Fruit fly (Drosophila melanogaster) whole organism, pupa: ENCODE results near the gene CG34135.

Source experiments
- CG10348 ChIP-seq: fragments of 200-800 bp; sonication (Bioruptor generic); IDR thresholded peaks from 2 replicates; pipeline ENCODE4 v1.3.6; 2022; ENCODE audit warnings: missing biosample characterization, missing genetic modification characterization
- CG12605 ChIP-seq: fragments of 200-800 bp; sonication (Bioruptor generic); IDR thresholded peaks from 2 replicates; pipeline ENCODE4 v1.3.6; 2022; ENCODE audit warnings: missing biosample characterization, missing genetic modification characterization
- CG13204 ChIP-seq: fragments of 200-800 bp; sonication (Bioruptor generic); optimal IDR thresholded peaks from 2 replicates; lab custom pipeline; 2018; ENCODE audit warnings: missing biosample characterization, mild to moderate bottlenecking, missing genetic modification characterization, moderate library complexity
- CG14655 ChIP-seq: fragments of 200-800 bp; sonication (Bioruptor generic); optimal IDR thresholded peaks from 3 replicates; lab custom pipeline; 2017; ENCODE audit warnings: mild to moderate bottlenecking, missing biosample characterization, missing genetic modification reagents, missing genetic modification characterization
- CG15710 ChIP-seq: fragments of 200-800 bp; sonication (Bioruptor generic); optimal IDR thresholded peaks from 2 replicates; lab custom pipeline; 2018; ENCODE audit warnings: missing biosample characterization, mild to moderate bottlenecking, missing genetic modification characterization, moderate library complexity
- CG17806 ChIP-seq: fragments of 200-800 bp; sonication (Bioruptor generic); optimal IDR thresholded peaks from 2 replicates; lab custom pipeline; 2018; ENCODE audit warnings: missing biosample characterization, mild to moderate bottlenecking, missing genetic modification characterization, moderate library complexity
- CG32121 ChIP-seq: fragments of 200-800 bp; sonication (Bioruptor generic); IDR thresholded peaks from 2 replicates; pipeline ENCODE4 v1.3.6; 2022; ENCODE audit warnings: missing biosample characterization, missing genetic modification characterization
- CG34367 ChIP-seq: fragments of 200-800 bp; sonication (Bioruptor generic); optimal IDR thresholded peaks from 2 replicates; lab custom pipeline; 2018; ENCODE audit warnings: missing biosample characterization, mild to moderate bottlenecking, missing genetic modification characterization
- CG4496 ChIP-seq: fragments of 200-800 bp; sonication (Bioruptor generic); IDR thresholded peaks from 3 replicates; pipeline ENCODE4 v1.3.6; 2022; ENCODE audit warnings: missing biosample characterization, missing genetic modification characterization
- CG8159 ChIP-seq: fragments of 200-800 bp; sonication (Bioruptor generic); optimal IDR thresholded peaks from 3 replicates; lab custom pipeline; 2018; ENCODE audit warnings: missing biosample characterization, mild to moderate bottlenecking, missing genetic modification characterization, moderate library complexity
- CG8301 ChIP-seq: fragments of 200-800 bp; sonication (Bioruptor generic); optimal IDR thresholded peaks from 2 replicates; lab custom pipeline; 2018; ENCODE audit warnings: missing biosample characterization, mild to moderate bottlenecking, missing genetic modification characterization
- CG9948 ChIP-seq: fragments of 200-800 bp; sonication (Bioruptor generic); optimal IDR thresholded peaks from 2 replicates; lab custom pipeline; 2018; ENCODE audit warnings: missing biosample characterization, mild to moderate bottlenecking, missing genetic modification characterization, moderate library complexity
- D1 ChIP-seq: fragments of 200-800 bp; sonication (Bioruptor generic); optimal IDR thresholded peaks from 2 replicates; lab custom pipeline; 2018; ENCODE audit warnings: missing biosample characterization, mild to moderate bottlenecking, missing genetic modification characterization, moderate library complexity
- EcR ChIP-seq: fragments of 200-800 bp; sonication (Bioruptor generic); optimal IDR thresholded peaks from 3 replicates; lab custom pipeline; 2019; ENCODE audit warnings: missing biosample characterization, missing genetic modification characterization, mild to moderate bottlenecking, moderate library complexity, missing genetic modification reagents
- Ets98B ChIP-seq: fragments of 200-800 bp; sonication (Bioruptor generic); IDR thresholded peaks from 2 replicates; pipeline ENCODE4 v1.3.6; 2022; ENCODE audit warnings: missing biosample characterization, missing genetic modification characterization
- Pif1A ChIP-seq: fragments of 200-800 bp; sonication (Bioruptor generic); optimal IDR thresholded peaks from 3 replicates; lab custom pipeline; 2016; ENCODE audit warnings: missing biosample characterization, missing genetic modification characterization
- Pif1B ChIP-seq: fragments of 200-800 bp; sonication (Bioruptor generic); optimal IDR thresholded peaks from 3 replicates; lab custom pipeline; 2016; ENCODE audit warnings: missing biosample characterization, missing genetic modification characterization
- Snoo ChIP-seq: fragments of 200-800 bp; sonication (Bioruptor generic); optimal IDR thresholded peaks from 3 replicates; lab custom pipeline; 2017; ENCODE audit warnings: missing biosample characterization, mild to moderate bottlenecking, missing genetic modification characterization, inconsistent platforms
- fd96Ca ChIP-seq: fragments of 200-800 bp; sonication (Bioruptor generic); IDR thresholded peaks from 3 replicates; pipeline ENCODE4 v1.3.6; 2022; ENCODE audit warnings: missing biosample characterization, missing genetic modification characterization
- gl ChIP-seq: fragments of 200-800 bp; sonication (Bioruptor generic); optimal IDR thresholded peaks from 2 replicates; lab custom pipeline; 2018; ENCODE audit warnings: missing biosample characterization, mild to moderate bottlenecking, missing genetic modification characterization
- rn ChIP-seq: fragments of 200-800 bp; sonication (Bioruptor generic); IDR thresholded peaks from 2 replicates; pipeline ENCODE4 v1.3.6; 2022; ENCODE audit warnings: missing biosample characterization, missing genetic modification characterization

CG34135 gene

DNA sequence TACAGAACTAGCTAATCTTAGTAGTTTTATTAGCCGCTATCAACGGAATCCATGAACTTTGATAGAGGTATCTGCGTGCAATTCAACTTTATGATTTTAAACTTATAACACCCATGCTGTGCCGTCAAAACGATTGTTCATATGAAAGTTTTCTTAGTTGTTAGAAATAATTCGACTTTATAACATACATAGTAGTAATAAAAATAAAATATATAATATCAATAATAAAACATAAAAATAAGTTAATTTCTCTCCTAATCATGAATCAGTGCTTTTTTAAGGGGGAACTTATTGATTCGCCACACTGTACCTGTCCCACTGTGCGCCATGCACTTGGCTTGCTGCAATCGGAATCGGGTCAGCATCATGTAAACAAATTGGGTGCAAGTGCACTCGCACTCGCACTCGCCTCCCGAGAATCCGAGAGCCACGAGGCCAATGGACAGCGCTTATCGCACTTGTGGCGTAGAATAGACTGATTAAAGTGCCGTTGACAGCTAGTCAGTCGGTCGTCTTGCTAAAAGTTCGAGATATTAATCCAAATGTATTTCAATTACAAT is 56.0 kb downstream of the CG34135 start:
- TF ChIP-seq CG14655 (GFP tag; lab: Kevin White, UChicago) (peak; percentile 19), CG34367 (tag; lab: Kevin White, UChicago) (no peak), CG4496 (peak; percentile 28; the same call in 1 of the 3 replicates), Pif1A (GFP tag; lab: Kevin White, UChicago) (no peak), fd96Ca (GFP tag; lab: Robert Waterston, UW) (peak; percentile 45; the same call in 1 of the 3 replicates), CG9948 (no peak), gl (no peak), CG10348 (no peak), CG32121 (GFP tag; lab: Robert Waterston, UW) (peak; percentile 50), CG13204 (GFP tag; lab: Kevin White, UChicago) (no peak), rn (GFP tag; lab: Robert Waterston, UW) (no peak), CG8159 (tag; lab: Kevin White, UChicago) (peak; percentile 14), CG8301 (tag; lab: Kevin White, UChicago) (no peak), CG15710 (tag; lab: Kevin White, UChicago) (no peak), CG12605 (GFP tag; lab: Robert Waterston, UW) (no peak), Snoo (tag; lab: Kevin White, UChicago) (no peak), Ets98B (GFP tag; lab: Robert Waterston, UW) (peak; percentile 59), Pif1B (GFP tag; lab: Kevin White, UChicago) (no peak), D1 (no peak), CG17806 (tag; lab: Kevin White, UChicago) (no peak), EcR (peak; percentile 95)

DNA sequence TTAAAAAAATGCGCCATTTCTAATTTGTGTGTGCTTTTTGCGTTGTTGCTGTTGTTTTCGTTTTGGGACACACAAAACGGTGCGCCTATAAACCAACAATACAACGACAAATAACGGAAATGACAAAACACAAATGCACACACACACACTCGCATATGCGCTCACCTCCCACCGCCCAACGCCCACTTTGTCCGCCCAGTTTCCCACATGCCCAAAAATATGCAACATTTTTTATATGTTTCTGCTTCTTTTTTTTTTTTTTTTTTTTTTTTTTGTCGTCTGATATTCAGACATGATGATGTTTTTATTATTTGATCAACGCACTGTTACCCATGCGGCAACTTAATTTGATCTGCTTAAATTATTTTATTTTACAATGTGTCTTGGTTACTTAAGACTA is 60.8 kb downstream of the CG34135 start:
- TF ChIP-seq CG12605 (GFP tag; lab: Robert Waterston, UW) (no peak), CG8159 (tag; lab: Kevin White, UChicago) (peak; percentile 12)

DNA sequence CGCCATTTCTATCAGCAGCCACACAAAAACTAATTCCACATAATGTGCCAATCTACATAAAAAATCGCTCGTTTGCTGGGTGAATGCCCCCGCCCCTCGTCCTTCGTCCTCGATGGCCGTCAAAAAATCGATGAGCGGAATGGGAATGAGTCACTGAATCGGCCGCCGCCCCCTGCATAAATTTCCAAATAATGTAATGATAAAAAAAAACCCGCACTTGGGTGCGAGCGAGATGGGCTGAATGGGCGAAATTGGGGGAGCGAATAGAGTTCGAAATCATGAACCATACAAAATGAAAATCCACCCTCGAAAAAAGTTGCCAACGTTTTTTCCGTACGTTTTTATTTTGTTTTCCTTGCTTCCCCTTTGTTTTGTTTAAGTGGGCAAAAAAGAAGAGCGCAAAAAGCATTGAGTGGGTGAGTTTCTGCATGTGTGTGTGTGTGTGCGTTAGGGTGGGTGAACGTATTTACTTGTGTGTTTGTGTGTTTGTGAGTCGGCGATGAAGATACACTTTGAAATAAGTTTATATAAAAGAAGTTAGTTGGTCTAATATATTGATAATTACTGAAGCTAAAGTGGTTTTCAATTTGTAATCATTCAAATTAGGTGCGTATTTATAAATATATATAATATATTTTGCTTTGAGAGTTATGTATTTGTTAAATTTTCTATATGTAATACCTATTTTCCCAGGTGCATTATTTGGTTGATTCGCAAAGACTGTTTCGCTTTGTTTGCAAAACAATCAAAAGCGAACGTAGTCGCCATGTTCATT is 62.5 kb downstream of the CG34135 start:
- TF ChIP-seq EcR (no peak), gl (peak; percentile 78), CG4496 (no peak), CG32121 (GFP tag; lab: Robert Waterston, UW) (no peak), Pif1B (GFP tag; lab: Kevin White, UChicago) (peak; percentile 13), CG10348 (no peak), Ets98B (GFP tag; lab: Robert Waterston, UW) (no peak), CG15710 (tag; lab: Kevin White, UChicago) (no peak), fd96Ca (GFP tag; lab: Robert Waterston, UW) (no peak), CG8159 (tag; lab: Kevin White, UChicago) (peak; percentile 53), CG14655 (GFP tag; lab: Kevin White, UChicago) (peak; percentile 38), CG12605 (GFP tag; lab: Robert Waterston, UW) (peak; percentile 57; the same call in 1 of the 2 replicates), Snoo (tag; lab: Kevin White, UChicago) (no peak), D1 (no peak), CG13204 (GFP tag; lab: Kevin White, UChicago) (peak; percentile 30), CG8301 (tag; lab: Kevin White, UChicago) (no peak), rn (GFP tag; lab: Robert Waterston, UW) (no peak), CG17806 (tag; lab: Kevin White, UChicago) (no peak), CG9948 (no peak), CG34367 (tag; lab: Kevin White, UChicago) (peak; percentile 36), Pif1A (GFP tag; lab: Kevin White, UChicago) (peak; percentile 33)

DNA sequence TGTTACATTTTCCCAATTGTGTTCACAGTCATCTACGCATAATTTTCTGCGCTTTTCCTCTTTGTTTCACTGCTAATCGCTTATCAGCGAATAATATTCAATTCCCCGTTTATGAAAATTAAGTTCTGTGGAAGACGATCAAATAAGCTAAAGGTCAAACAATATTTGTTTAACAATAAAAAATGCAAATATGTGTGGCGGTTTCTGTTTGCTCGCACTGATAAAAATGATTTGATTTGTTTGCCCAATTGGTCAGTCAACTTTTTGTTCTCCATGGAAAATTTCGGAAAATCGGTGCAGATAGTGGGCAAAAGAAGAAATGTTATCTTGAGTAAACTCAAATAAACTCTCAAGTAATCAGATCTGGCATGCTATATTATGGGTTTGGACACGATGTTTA is 63.3 kb downstream of the CG34135 start:
- TF ChIP-seq Pif1A (GFP tag; lab: Kevin White, UChicago) (no peak), EcR (no peak), fd96Ca (GFP tag; lab: Robert Waterston, UW) (no peak), CG14655 (GFP tag; lab: Kevin White, UChicago) (no peak), CG12605 (GFP tag; lab: Robert Waterston, UW) (no peak), CG10348 (no peak), CG13204 (GFP tag; lab: Kevin White, UChicago) (no peak), CG17806 (tag; lab: Kevin White, UChicago) (no peak), CG34367 (tag; lab: Kevin White, UChicago) (no peak), CG8301 (tag; lab: Kevin White, UChicago) (no peak)

DNA sequence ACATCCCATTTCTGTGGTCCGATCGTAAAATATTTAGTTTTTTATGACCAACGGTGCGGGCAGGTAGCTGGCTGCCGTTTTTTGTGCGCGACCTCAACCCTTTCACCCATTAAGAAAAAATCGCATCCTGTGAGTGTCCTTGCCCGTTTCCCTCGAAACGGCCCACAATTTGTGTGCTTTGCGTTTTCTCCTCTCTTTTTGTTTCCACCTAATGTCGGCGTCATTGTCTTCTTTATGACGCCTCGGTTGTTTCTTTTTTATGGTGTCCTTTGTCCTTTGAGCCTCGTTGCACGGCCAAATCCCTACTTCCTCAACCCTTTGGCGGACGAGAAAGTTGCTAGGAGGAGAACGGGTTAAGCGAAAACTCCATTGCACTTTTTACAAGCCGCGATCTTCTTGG is 66.8 kb downstream of the CG34135 start:
- TF ChIP-seq CG13204 (GFP tag; lab: Kevin White, UChicago) (no peak), CG15710 (tag; lab: Kevin White, UChicago) (no peak), CG32121 (GFP tag; lab: Robert Waterston, UW) (no peak), Snoo (tag; lab: Kevin White, UChicago) (no peak), rn (GFP tag; lab: Robert Waterston, UW) (no peak), CG14655 (GFP tag; lab: Kevin White, UChicago) (no peak), gl (no peak), CG34367 (tag; lab: Kevin White, UChicago) (no peak), Pif1B (GFP tag; lab: Kevin White, UChicago) (no peak), CG8159 (tag; lab: Kevin White, UChicago) (no peak), CG17806 (tag; lab: Kevin White, UChicago) (no peak), CG4496 (no peak), EcR (no peak), Ets98B (GFP tag; lab: Robert Waterston, UW) (no peak), Pif1A (GFP tag; lab: Kevin White, UChicago) (no peak), fd96Ca (GFP tag; lab: Robert Waterston, UW) (no peak)
